Worm (Caenorhabditis elegans): Measurements from ENCODE around the gene clp-4.

The clp-4 gene

DNA sequence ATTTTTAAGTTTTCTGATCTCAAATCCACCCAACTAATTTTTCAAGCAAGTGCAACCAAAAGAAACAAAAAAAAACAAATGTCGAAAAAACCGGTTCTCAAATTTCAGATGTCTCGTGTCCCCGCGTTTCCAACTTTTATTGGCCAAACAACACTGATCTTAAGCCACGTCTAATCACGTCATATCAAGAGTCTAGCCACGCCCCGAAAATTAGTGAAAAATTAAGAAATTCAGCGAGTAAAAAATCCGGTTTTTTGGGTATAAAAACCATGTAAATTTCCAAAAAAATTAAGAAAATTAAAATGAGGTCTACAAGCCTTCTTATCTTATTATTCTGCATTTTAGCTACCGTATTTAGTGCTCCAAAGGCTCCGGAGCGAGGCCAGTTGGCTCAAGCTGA, 54.9 kb downstream of the clp-4 start, which contains the start of gene cnc-6:
Gene cnc-6 (plus strand): TSS at position 301 of the 400 bp plus-strand sequence.
- TF ChIP-seq ztf-23 (GFP tag; IDR thresholded peaks at IDR 0.05) (no peak), med-1 (GFP tag; optimal IDR thresholded peaks at IDR 0.05; ENCODE audit: insufficient read depth) (no peak), tab-1 (GFP tag; IDR thresholded peaks at IDR 0.05) (no peak), ref-1 (GFP tag; conservative IDR thresholded peaks at IDR 0.05) (no peak), flt-1 (GFP tag; IDR thresholded peaks at IDR 0.05) (no peak)

DNA sequence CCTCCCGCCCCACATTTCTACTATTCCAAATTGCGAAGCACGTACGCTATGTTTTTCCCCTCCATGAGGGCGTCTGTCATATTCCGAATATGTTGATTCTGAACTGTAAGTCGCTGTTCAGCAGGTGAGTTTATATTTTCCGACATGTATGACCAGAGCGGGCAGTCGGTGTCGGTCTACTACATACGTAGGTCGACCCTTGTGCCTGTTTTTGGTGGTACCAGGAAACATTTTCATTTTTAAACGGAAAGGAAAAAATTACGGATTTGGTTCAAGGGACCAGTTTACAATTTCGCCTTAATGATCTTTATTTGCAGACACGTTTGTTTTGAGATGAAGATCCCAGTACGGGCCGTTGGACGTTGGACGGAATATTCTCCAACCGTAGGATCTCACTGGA, 59.5 kb downstream of the clp-4 start, which contains the start of gene Y46E12A.2:
Gene Y46E12A.2 (plus strand): TSS at position 301 of the 400 bp plus-strand sequence.
- TF ChIP-seq ztf-29 (GFP tag; IDR thresholded peaks at IDR 0.05) (no peak), med-1 (GFP tag; optimal IDR thresholded peaks at IDR 0.05; ENCODE audit: insufficient read depth) (no peak), ref-1 (GFP tag; conservative IDR thresholded peaks at IDR 0.05) (no peak), ztf-23 (GFP tag; IDR thresholded peaks at IDR 0.05) (no peak), klf-2 (GFP tag; conservative IDR thresholded peaks at IDR 0.05) (no peak), cog-1 (tag; optimal IDR thresholded peaks at IDR 0.05) (no peak)

DNA sequence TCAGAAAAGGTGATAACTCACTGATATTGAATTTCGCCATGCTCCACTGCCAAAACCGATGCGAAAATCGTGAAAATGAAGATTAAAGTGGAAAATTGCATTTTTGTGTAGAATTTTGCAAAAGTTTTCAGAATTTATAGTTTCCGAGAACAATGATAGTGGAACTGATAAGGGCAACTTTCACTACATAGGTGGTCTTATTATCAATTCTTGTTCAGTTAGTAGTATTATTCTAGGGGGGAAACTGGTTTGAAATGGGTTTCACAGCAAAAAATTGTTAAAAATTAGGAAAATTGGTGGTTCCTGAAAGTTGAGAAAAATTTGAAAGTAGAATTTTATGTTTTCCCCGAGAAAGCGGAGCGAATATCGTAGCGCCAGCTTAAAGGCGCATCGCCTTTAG, 60.0 kb downstream of the clp-4 start, which contains the start of gene Y46E12A.5:
Gene Y46E12A.5 (minus strand): TSS at position 101 of the 400 bp plus-strand sequence.
- no peak for TF ChIP-seq cog-1 (tag; optimal IDR thresholded peaks at IDR 0.05)
- TF ChIP-seq ref-1 (GFP tag; conservative IDR thresholded peaks at IDR 0.05), result no peak
- no peak for TF ChIP-seq ztf-23 (GFP tag; IDR thresholded peaks at IDR 0.05)
- TF ChIP-seq med-1 (GFP tag; optimal IDR thresholded peaks at IDR 0.05; ENCODE audit: insufficient read depth), result no peak
- no peak for TF ChIP-seq T22C8.4 (GFP tag; IDR thresholded peaks at IDR 0.05)
- no peak for TF ChIP-seq flt-1 (GFP tag; IDR thresholded peaks at IDR 0.05)
- TF ChIP-seq tab-1 (GFP tag; IDR thresholded peaks at IDR 0.05), result no peak
- no peak for TF ChIP-seq ztf-29 (GFP tag; IDR thresholded peaks at IDR 0.05)
- no peak for TF ChIP-seq klf-2 (GFP tag; conservative IDR thresholded peaks at IDR 0.05)
